Worm (Caenorhabditis elegans) whole organism, L2 larva: ENCODE data around the gene srh-119.

Experiments used
- R02D3.7 ChIP-seq: fragments of 150-350 bp; optimal IDR thresholded peaks from 2 replicates; lab custom pipeline; 2014; ENCODE audit warnings: missing biosample characterization, missing genetic modification characterization
- Y55F3AM.14 ChIP-seq: fragments of 200-800 bp; sonication (Bioruptor generic); optimal IDR thresholded peaks from 2 replicates; lab custom pipeline; 2018; ENCODE audit warnings: mild to moderate bottlenecking, missing genetic modification characterization, missing compliant biosample characterization
- ama-1 ChIP-seq: fragments of 150-350 bp; optimal IDR thresholded peaks from 2 replicates; lab custom pipeline; 2018; ENCODE audit warnings: inconsistent platforms
- elt-1 ChIP-seq: fragments of 150-350 bp; optimal IDR thresholded peaks from 2 replicates; lab custom pipeline; 2014; ENCODE audit warnings: missing biosample characterization, missing genetic modification characterization
- fos-1 ChIP-seq: fragments of 150-350 bp; optimal IDR thresholded peaks from 2 replicates; lab custom pipeline; 2014; ENCODE audit warnings: missing biosample characterization, missing genetic modification characterization
- lin-13 ChIP-seq: fragments of 150-350 bp; optimal IDR thresholded peaks from 2 replicates; lab custom pipeline; 2014; ENCODE audit warnings: missing biosample characterization, missing genetic modification reagents, missing genetic modification characterization
- nhr-77 ChIP-seq: fragments of 150-350 bp; optimal IDR thresholded peaks from 2 replicates; lab custom pipeline; 2014; ENCODE audit warnings: missing biosample characterization, missing genetic modification characterization

ce11 chrV:16991734-16992133 is 19.5 kb downstream of the srh-119 start, which contains the start of gene srz-95:
- TF ChIP-seq nhr-77 (tag; lab: Kevin White, UChicago) (no peak), R02D3.7 (no peak), elt-1 (tag; lab: Kevin White, UChicago) (no peak), ama-1 (no peak), fos-1 (tag; lab: Kevin White, UChicago) (no peak), lin-13 (no peak), Y55F3AM.14 (GFP tag; lab: Kevin White, UChicago) (no peak)
